Fruit fly (Drosophila melanogaster) whole organism, embryonic: ENCODE results near the gene bab2.

ENCODE experiments used
- CG10565 ChIP-seq: fragments of 200-800 bp; sonication (Bioruptor generic); optimal IDR thresholded peaks from 3 replicates; lab custom pipeline; 2016; ENCODE audit warnings: missing biosample characterization, mild to moderate bottlenecking, missing genetic modification characterization
- CG12071 ChIP-seq: fragments of 200-800 bp; sonication (Bioruptor generic); optimal IDR thresholded peaks from 3 replicates; lab custom pipeline; 2018; ENCODE audit warnings: missing biosample characterization, mild to moderate bottlenecking, missing genetic modification characterization
- CG3163 ChIP-seq: fragments of 200-800 bp; sonication (Bioruptor generic); optimal IDR thresholded peaks from 3 replicates; lab custom pipeline; 2016; ENCODE audit warnings: missing biosample characterization, missing genetic modification characterization
- CG34224 ChIP-seq: fragments of 200-800 bp; sonication (Bioruptor generic); IDR thresholded peaks from 3 replicates; pipeline ENCODE4 v1.3.6; 2022; ENCODE audit warnings: missing biosample characterization, missing genetic modification characterization; ENCODE audit not compliant: partially characterized antibody
- Gsc ChIP-seq: fragments of 200-800 bp; sonication (Bioruptor generic); IDR thresholded peaks from 2 replicates; pipeline ENCODE4 v1.3.6; 2022; ENCODE audit warnings: missing biosample characterization, missing genetic modification characterization
- Hr39 ChIP-seq: fragments of >200 bp; optimal IDR thresholded peaks from 2 replicates; lab custom pipeline; 2017
- Med ChIP-seq: fragments of 200-800 bp; sonication (Bioruptor generic); peaks from one replicate; lab custom pipeline; 2016; ENCODE audit warnings: missing biosample characterization, missing genetic modification characterization, mild to moderate bottlenecking, inconsistent platforms, moderate library complexity
- Side ChIP-seq: fragments of 200-800 bp; sonication (Bioruptor generic); optimal IDR thresholded peaks from 2 replicates; lab custom pipeline; 2016; ENCODE audit warnings: missing biosample characterization, missing genetic modification characterization
- inv ChIP-seq: fragments of 200-800 bp; sonication (Bioruptor generic); IDR thresholded peaks from 2 replicates; pipeline ENCODE4 v1.3.6; 2022; ENCODE audit warnings: missing biosample characterization, missing genetic modification characterization; ENCODE audit not compliant: partially characterized antibody
- lab ChIP-seq: fragments of 200-800 bp; sonication (Bioruptor generic); optimal IDR thresholded peaks from 3 replicates; lab custom pipeline; 2017; ENCODE audit warnings: missing biosample characterization, missing genetic modification characterization, mild to moderate bottlenecking, moderate library complexity, missing genetic modification reagents
- nau ChIP-seq: fragments of 200-800 bp; sonication (Bioruptor generic); optimal IDR thresholded peaks from 3 replicates; lab custom pipeline; 2017; ENCODE audit warnings: missing biosample characterization, mild to moderate bottlenecking, missing genetic modification characterization, missing genetic modification reagents
- odd ChIP-seq: fragments of 200-800 bp; sonication (Bioruptor generic); optimal IDR thresholded peaks from 2 replicates; lab custom pipeline; 2017; ENCODE audit warnings: missing biosample characterization, mild to moderate bottlenecking, missing genetic modification characterization
- sd ChIP-seq: fragments of 200-800 bp; sonication (Bioruptor generic); optimal IDR thresholded peaks from 3 replicates; lab custom pipeline; 2018; ENCODE audit warnings: missing biosample characterization, mild to moderate bottlenecking, missing genetic modification characterization, moderate library complexity
- zfh2 ChIP-seq: fragments of 200-800 bp; sonication (Bioruptor generic); optimal IDR thresholded peaks from 2 replicates; lab custom pipeline; 2016; ENCODE audit warnings: missing biosample characterization, missing genetic modification characterization

DNA sequence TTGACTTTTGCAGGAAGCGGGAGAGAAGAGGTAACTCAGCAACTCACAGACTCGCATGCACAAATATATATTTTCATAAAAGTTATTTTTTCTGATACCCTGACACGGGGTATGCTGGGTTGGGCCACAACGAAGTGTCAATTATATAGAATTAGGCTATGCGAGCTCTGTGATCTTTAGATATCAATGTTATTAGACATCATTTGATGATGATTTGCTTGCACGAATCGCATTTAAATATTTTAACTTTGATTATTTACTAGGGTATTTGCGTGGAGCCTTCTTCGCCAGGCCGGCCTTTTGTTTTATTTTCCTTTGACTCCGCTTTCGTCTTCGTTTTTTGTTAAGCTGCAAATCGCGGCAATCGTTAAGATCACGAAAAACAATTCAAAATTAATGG lies 47.5 kb downstream of the bab2 start:
- TF ChIP-seq inv (GFP tag; lab: Robert Waterston, UW), result no peak
- no peak for TF ChIP-seq CG12071 (GFP tag; lab: Kevin White, UChicago)
- no peak for TF ChIP-seq CG10565 (GFP tag; lab: Kevin White, UChicago)
- no peak for TF ChIP-seq Gsc (GFP tag; lab: Robert Waterston, UW)
- TF ChIP-seq Hr39 (lab: Kevin White, UChicago), result no peak
- no peak for TF ChIP-seq odd
- no peak for TF ChIP-seq nau (GFP tag; lab: Kevin White, UChicago)
- TF ChIP-seq zfh2 (GFP tag; lab: Kevin White, UChicago), result no peak
- TF ChIP-seq Side (GFP tag; lab: Kevin White, UChicago), result no peak
- no peak for TF ChIP-seq sd (tag; lab: Kevin White, UChicago)
- TF ChIP-seq lab (GFP tag; lab: Kevin White, UChicago), result no peak
- no peak for TF ChIP-seq CG3163 (GFP tag; lab: Kevin White, UChicago)
- TF ChIP-seq Med (GFP tag; lab: Kevin White, UChicago), result no peak
- no peak for TF ChIP-seq CG34224 (GFP tag; lab: Robert Waterston, UW)
